Fruit fly (Drosophila melanogaster) whole organism, embryonic: ENCODE results near the gene Nep7.

Experiments used
- Ada2b ChIP-seq: fragments of 200-800 bp; sonication (Bioruptor generic); IDR thresholded peaks from 2 replicates; pipeline ENCODE4 v1.3.6; 2022; ENCODE audit warnings: missing biosample characterization, missing genetic modification characterization
- Bgb ChIP-seq: fragments of 200-800 bp; sonication (Bioruptor generic); IDR thresholded peaks from 2 replicates; pipeline ENCODE4 v1.3.6; 2022; ENCODE audit warnings: missing biosample characterization, missing genetic modification characterization; ENCODE audit not compliant: partially characterized antibody
- CG1024 ChIP-seq: fragments of 200-800 bp; sonication (Bioruptor generic); IDR thresholded peaks from 2 replicates; pipeline ENCODE4 v1.3.6; 2022; ENCODE audit warnings: missing biosample characterization, missing genetic modification characterization
- CG10274 ChIP-seq: fragments of 200-800 bp; sonication (Bioruptor generic); optimal IDR thresholded peaks from 3 replicates; lab custom pipeline; 2017; ENCODE audit warnings: missing biosample characterization, mild to moderate bottlenecking, missing genetic modification characterization
- CG10565 ChIP-seq: fragments of 200-800 bp; sonication (Bioruptor generic); optimal IDR thresholded peaks from 3 replicates; lab custom pipeline; 2016; ENCODE audit warnings: missing biosample characterization, mild to moderate bottlenecking, missing genetic modification characterization
- CG11504 ChIP-seq: fragments of 200-800 bp; sonication (Bioruptor generic); optimal IDR thresholded peaks from 3 replicates; lab custom pipeline; 2019; ENCODE audit warnings: missing biosample characterization, mild to moderate bottlenecking, missing genetic modification characterization, moderate library complexity
- CG13424 ChIP-seq: fragments of 200-800 bp; sonication (Bioruptor generic); optimal IDR thresholded peaks from 2 replicates; lab custom pipeline; 2019; ENCODE audit warnings: missing biosample characterization, mild to moderate bottlenecking, missing genetic modification characterization, moderate library complexity
- CG15514 ChIP-seq: fragments of 200-800 bp; sonication (Bioruptor generic); optimal IDR thresholded peaks from 3 replicates; lab custom pipeline; 2017; ENCODE audit warnings: missing biosample characterization, missing genetic modification characterization, mild to moderate bottlenecking, moderate library complexity, missing genetic modification reagents
- CG17359 ChIP-seq: fragments of 200-800 bp; sonication (Bioruptor generic); optimal IDR thresholded peaks from 3 replicates; lab custom pipeline; 2018; ENCODE audit warnings: missing biosample characterization, mild to moderate bottlenecking, missing genetic modification characterization, moderate library complexity
- CG30403 ChIP-seq: fragments of 200-800 bp; sonication (Bioruptor generic); optimal IDR thresholded peaks from 3 replicates; lab custom pipeline; 2016; ENCODE audit warnings: missing biosample characterization, missing genetic modification characterization
- CG3726 ChIP-seq: fragments of 200-800 bp; sonication (Bioruptor generic); IDR thresholded peaks from 3 replicates; pipeline ENCODE4, ENCODE4 v1.3.6; 2022; ENCODE audit warnings: missing biosample characterization, missing genetic modification characterization
- CG3847 ChIP-seq: fragments of 200-800 bp; sonication (Bioruptor generic); IDR thresholded peaks from 2 replicates; pipeline ENCODE4 v1.3.6; 2022; ENCODE audit warnings: missing biosample characterization, missing genetic modification characterization
- CG4854 ChIP-seq: fragments of 200-800 bp; sonication (Bioruptor generic); optimal IDR thresholded peaks from 2 replicates; lab custom pipeline; 2016; ENCODE audit warnings: missing biosample characterization, missing genetic modification characterization, inconsistent platforms
- CG6791 ChIP-seq: fragments of 200-800 bp; sonication (Bioruptor generic); IDR thresholded peaks from 3 replicates; pipeline ENCODE4 v1.3.6; 2022; ENCODE audit warnings: missing biosample characterization, missing genetic modification characterization; ENCODE audit not compliant: partially characterized antibody
- CG7987 ChIP-seq: fragments of 200-800 bp; sonication (Bioruptor generic); optimal IDR thresholded peaks from 2 replicates; lab custom pipeline; 2018; ENCODE audit warnings: missing biosample characterization, mild to moderate bottlenecking, missing genetic modification characterization, moderate library complexity
- CG8359 ChIP-seq: fragments of 200-800 bp; sonication (Bioruptor generic); optimal IDR thresholded peaks from 2 replicates; lab custom pipeline; 2017; ENCODE audit warnings: missing biosample characterization, mild to moderate bottlenecking, missing genetic modification characterization, borderline replicate concordance
- CG9932 ChIP-seq: fragments of 200-800 bp; sonication (Bioruptor generic); IDR thresholded peaks from 2 replicates; pipeline ENCODE4 v1.3.6; 2022; ENCODE audit warnings: missing biosample characterization, missing genetic modification characterization
- Dek ChIP-seq: fragments of 200-800 bp; sonication (Bioruptor generic); optimal IDR thresholded peaks from 3 replicates; lab custom pipeline; 2019; ENCODE audit warnings: missing biosample characterization, mild to moderate bottlenecking, missing genetic modification characterization, moderate library complexity
- Fer3 ChIP-seq: fragments of 200-800 bp; sonication (Bioruptor generic); optimal IDR thresholded peaks from 2 replicates; lab custom pipeline; 2018; ENCODE audit warnings: missing biosample characterization, mild to moderate bottlenecking, missing genetic modification characterization, moderate library complexity
- H2.0 ChIP-seq: fragments of 200-800 bp; sonication (Bioruptor generic); IDR thresholded peaks from 2 replicates; pipeline ENCODE4 v1.3.6; 2022; ENCODE audit warnings: missing biosample characterization, missing genetic modification characterization
- HmgD ChIP-seq: fragments of 200-800 bp; sonication (Bioruptor generic); optimal IDR thresholded peaks from 3 replicates; lab custom pipeline; 2016; ENCODE audit warnings: missing biosample characterization, missing genetic modification characterization
- Max ChIP-seq: fragments of 200-800 bp; sonication (Bioruptor generic); optimal IDR thresholded peaks from 2 replicates; lab custom pipeline; 2016; ENCODE audit warnings: missing biosample characterization, mild to moderate bottlenecking, missing genetic modification characterization
- Neu2 ChIP-seq: fragments of 200-800 bp; sonication (Bioruptor generic); optimal IDR thresholded peaks from 3 replicates; lab custom pipeline; 2016; ENCODE audit warnings: missing biosample characterization, missing genetic modification characterization, borderline replicate concordance
- Optix ChIP-seq: fragments of 200-800 bp; sonication (Bioruptor generic); IDR thresholded peaks from 3 replicates; pipeline ENCODE4 v1.3.6; 2022; ENCODE audit warnings: missing biosample characterization, missing genetic modification characterization
- Rx ChIP-seq: fragments of 200-800 bp; sonication (Bioruptor generic); IDR thresholded peaks from 2 replicates; pipeline ENCODE4 v1.3.6; 2022; ENCODE audit warnings: missing biosample characterization, missing genetic modification characterization
- Vsx1 ChIP-seq: fragments of 200-800 bp; sonication (Bioruptor generic); optimal IDR thresholded peaks from 2 replicates; lab custom pipeline; 2017; ENCODE audit warnings: missing biosample characterization, mild to moderate bottlenecking, missing genetic modification characterization, missing genetic modification reagents
- ci ChIP-seq: fragments of 200-800 bp; sonication (Bioruptor generic); IDR thresholded peaks from 3 replicates; pipeline ENCODE4 v1.3.6; 2022; ENCODE audit warnings: missing biosample characterization, missing genetic modification characterization
- crol ChIP-seq: fragments of 200-800 bp; sonication (Bioruptor generic); IDR thresholded peaks from 2 replicates; pipeline ENCODE4 v1.3.6; 2022; ENCODE audit warnings: missing biosample characterization, missing genetic modification characterization
- dan ChIP-seq: fragments of 200-800 bp; sonication (Bioruptor generic); IDR thresholded peaks from 2 replicates; pipeline ENCODE4 v1.3.6; 2022; ENCODE audit warnings: missing biosample characterization, missing genetic modification characterization
- fd102C ChIP-seq: fragments of 200-800 bp; sonication (Bioruptor generic); optimal IDR thresholded peaks from 2 replicates; lab custom pipeline; 2018; ENCODE audit warnings: missing biosample characterization, mild to moderate bottlenecking, missing genetic modification characterization, moderate library complexity
- ftz-f1 ChIP-seq: fragments of 200-800 bp; sonication (Bioruptor generic); optimal IDR thresholded peaks from 2 replicates; lab custom pipeline; 2016; ENCODE audit warnings: missing biosample characterization, missing genetic modification characterization
- gro ChIP-seq: fragments of 200-800 bp; sonication (Bioruptor generic); optimal IDR thresholded peaks from 2 replicates; lab custom pipeline; 2016; ENCODE audit warnings: missing biosample characterization, missing genetic modification characterization
- gsb-n ChIP-seq: fragments of 200-800 bp; sonication (Bioruptor generic); optimal IDR thresholded peaks from 3 replicates; lab custom pipeline; 2018; ENCODE audit warnings: missing biosample characterization, mild to moderate bottlenecking, missing genetic modification characterization
- ind ChIP-seq: fragments of 200-800 bp; sonication (Bioruptor generic); optimal IDR thresholded peaks from 3 replicates; lab custom pipeline; 2016; ENCODE audit warnings: missing biosample characterization, missing genetic modification characterization
- ken ChIP-seq: fragments of 200-800 bp; sonication (Bioruptor generic); IDR thresholded peaks from 3 replicates; pipeline ENCODE4 v1.3.6; 2022; ENCODE audit warnings: missing biosample characterization, missing genetic modification characterization
- knrl ChIP-seq: fragments of 200-800 bp; sonication (Bioruptor generic); IDR thresholded peaks from 3 replicates; pipeline ENCODE4 v1.3.6; 2022; ENCODE audit warnings: missing biosample characterization, missing genetic modification characterization; ENCODE audit not compliant: partially characterized antibody
- lab ChIP-seq: fragments of 200-800 bp; sonication (Bioruptor generic); optimal IDR thresholded peaks from 3 replicates; lab custom pipeline; 2017; ENCODE audit warnings: missing biosample characterization, missing genetic modification characterization, mild to moderate bottlenecking, moderate library complexity, missing genetic modification reagents
- lilli ChIP-seq: fragments of 200-800 bp; sonication (Bioruptor generic); optimal IDR thresholded peaks from 3 replicates; lab custom pipeline; 2016; ENCODE audit warnings: missing biosample characterization, missing genetic modification characterization
- luna ChIP-seq: fragments of 200-800 bp; sonication (Bioruptor generic); optimal IDR thresholded peaks from 2 replicates; lab custom pipeline; 2016; ENCODE audit warnings: missing biosample characterization, missing genetic modification characterization
- mld ChIP-seq: fragments of 200-800 bp; sonication (Bioruptor generic); IDR thresholded peaks from 3 replicates; pipeline ENCODE4 v1.3.6; 2022; ENCODE audit warnings: missing biosample characterization, missing genetic modification characterization; ENCODE audit not compliant: partially characterized antibody
- otp ChIP-seq: fragments of 200-800 bp; sonication (Bioruptor generic); IDR thresholded peaks from 3 replicates; pipeline ENCODE4, ENCODE4 v1.3.6; 2022; ENCODE audit warnings: missing biosample characterization, missing genetic modification characterization
- repo ChIP-seq: fragments of 200-800 bp; sonication (Bioruptor generic); optimal IDR thresholded peaks from 2 replicates; lab custom pipeline; 2016; ENCODE audit warnings: missing biosample characterization, missing genetic modification characterization
- sisA ChIP-seq: fragments of 200-800 bp; sonication (Bioruptor generic); IDR thresholded peaks from 2 replicates; pipeline ENCODE4 v1.3.6; 2022; ENCODE audit warnings: missing biosample characterization, missing genetic modification characterization
- slbo ChIP-seq: fragments of 200-800 bp; sonication (Bioruptor generic); IDR thresholded peaks from 2 replicates; pipeline ENCODE4 v1.3.6; 2022; ENCODE audit warnings: missing biosample characterization, missing genetic modification characterization
- tgo ChIP-seq: fragments of 200-800 bp; sonication (Bioruptor generic); IDR thresholded peaks from 3 replicates; pipeline ENCODE4 v1.3.6; 2022; ENCODE audit warnings: missing biosample characterization, missing genetic modification characterization
- trh ChIP-seq: fragments of 200-800 bp; sonication (Bioruptor generic); optimal IDR thresholded peaks from 2 replicates; lab custom pipeline; 2016; ENCODE audit warnings: missing biosample characterization, missing genetic modification characterization
- ttk ChIP-seq: fragments of 200-800 bp; sonication (Bioruptor generic); IDR thresholded peaks from 2 replicates; pipeline ENCODE4 v2.1.2; 2022; ENCODE audit warnings: missing biosample characterization, missing genetic modification characterization
- unc-4 ChIP-seq: fragments of 200-800 bp; sonication (Bioruptor generic); IDR thresholded peaks from 2 replicates; pipeline ENCODE4 v1.3.6; 2022; ENCODE audit warnings: missing biosample characterization, missing genetic modification characterization; ENCODE audit not compliant: partially characterized antibody
- vfl ChIP-seq: fragments of 200-800 bp; sonication (Bioruptor generic); optimal IDR thresholded peaks from 2 replicates; lab custom pipeline; 2016; ENCODE audit warnings: missing biosample characterization, missing genetic modification characterization
- zen ChIP-seq: fragments of 200-800 bp; sonication (Bioruptor generic); optimal IDR thresholded peaks from 3 replicates; lab custom pipeline; 2018; ENCODE audit warnings: missing biosample characterization, mild to moderate bottlenecking, missing genetic modification characterization, moderate library complexity

Gene Nep7

DNA sequence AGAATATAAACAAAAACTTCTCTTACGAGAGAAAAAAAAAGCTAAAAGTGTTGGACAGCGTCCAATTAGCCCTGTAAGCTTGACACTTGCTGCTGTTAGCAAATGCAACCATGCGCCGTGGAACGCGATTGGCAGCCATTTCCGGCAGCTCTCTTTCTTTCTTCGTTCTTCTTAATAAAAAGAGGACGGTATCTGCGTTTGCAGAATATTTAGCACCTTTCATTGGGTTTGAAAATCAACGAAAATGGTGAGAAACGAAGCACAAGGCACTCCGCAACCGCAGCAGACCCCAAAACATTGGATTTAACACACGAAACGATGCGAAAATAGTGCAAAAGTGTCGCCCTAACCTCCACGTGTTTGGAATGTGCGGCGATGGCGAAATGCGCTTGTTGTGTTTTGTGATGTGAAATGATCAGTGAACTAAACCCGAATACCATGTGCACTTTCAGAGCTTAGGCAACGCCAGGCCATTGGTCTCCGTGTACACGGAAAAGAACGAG is 32.0 kb upstream of the Nep7 start, which contains the start of gene RpL4 (continued):
- peak; percentile 85 for TF ChIP-seq Fer3
- peak; percentile 75 for TF ChIP-seq slbo (GFP tag; lab: Robert Waterston, UW)
- TF ChIP-seq zen (tag; lab: Kevin White, UChicago) = peak; percentile 45
- peak; percentile 53 for TF ChIP-seq ind
- TF ChIP-seq mld (GFP tag; lab: Robert Waterston, UW) = 0 out of 3 replicates have a peak, but pooled peaks have one; percentile 42
- no peak for TF ChIP-seq knrl
- no peak for TF ChIP-seq unc-4 (GFP tag; lab: Robert Waterston, UW)
- peak; percentile 60 for TF ChIP-seq CG30403 (GFP tag; lab: Kevin White, UChicago)
- TF ChIP-seq crol (GFP tag; lab: Robert Waterston, UW) = peak; percentile 38; the same call in 1 of the 2 replicates
- peak; percentile 69 for TF ChIP-seq gsb-n (tag; lab: Kevin White, UChicago)
- TF ChIP-seq CG17359 (tag; lab: Kevin White, UChicago) = peak; percentile 73
- peak; percentile 43 for TF ChIP-seq Bgb (GFP tag; lab: Robert Waterston, UW)
- TF ChIP-seq CG10274 = peak; percentile 81
- peak; percentile 75 for TF ChIP-seq Max (GFP tag; lab: Kevin White, UChicago)
- peak; percentile 71 for TF ChIP-seq repo (GFP tag; lab: Kevin White, UChicago)
- TF ChIP-seq dan = no peak
- peak; percentile 60 for TF ChIP-seq CG8359
- peak; percentile 79 for TF ChIP-seq luna (GFP tag; lab: Kevin White, UChicago)
- TF ChIP-seq Vsx1 (GFP tag; lab: Kevin White, UChicago) = peak; percentile 83
- peak; percentile 65 for TF ChIP-seq CG9932 (GFP tag; lab: Robert Waterston, UW)
- peak; percentile 84 for TF ChIP-seq fd102C (GFP tag; lab: Kevin White, UChicago)
- peak; percentile 67 for TF ChIP-seq tgo (GFP tag; lab: Robert Waterston, UW)
- peak; percentile 83 for TF ChIP-seq CG1024 (GFP tag; lab: Robert Waterston, UW)
- peak; percentile 77 for TF ChIP-seq Rx (GFP tag; lab: Robert Waterston, UW)
- no peak for TF ChIP-seq CG6791 (GFP tag; lab: Robert Waterston, UW)
- peak; percentile 70; the same call in 1 of the 2 replicates for TF ChIP-seq ttk (GFP tag; lab: Robert Waterston, UW)
- peak; percentile 82 for TF ChIP-seq gro (GFP tag; lab: Kevin White, UChicago)
- TF ChIP-seq CG3726 = peak; percentile 52
- TF ChIP-seq CG3847 (GFP tag; lab: Robert Waterston, UW) = peak; percentile 80
- no peak for TF ChIP-seq vfl
- no peak for TF ChIP-seq CG10565 (GFP tag; lab: Kevin White, UChicago)
- TF ChIP-seq lab (GFP tag; lab: Kevin White, UChicago) = peak; percentile 93
- peak; percentile 71 for TF ChIP-seq CG11504 (tag; lab: Kevin White, UChicago)
- TF ChIP-seq HmgD = peak; percentile 42
- TF ChIP-seq sisA = 0 out of 2 replicates have a peak, but pooled peaks have one; percentile 11
- TF ChIP-seq Dek = peak; percentile 53
- peak; percentile 83 for TF ChIP-seq H2.0 (GFP tag; lab: Robert Waterston, UW)
- peak; percentile 76 for TF ChIP-seq lilli (GFP tag; lab: Kevin White, UChicago)
- peak; percentile 95 for TF ChIP-seq CG7987 (GFP tag; lab: Kevin White, UChicago)
- TF ChIP-seq trh (GFP tag; lab: Kevin White, UChicago) = peak; percentile 84
- TF ChIP-seq CG4854 (GFP tag; lab: Kevin White, UChicago) = peak; percentile 78
- peak; percentile 93 for TF ChIP-seq otp (GFP tag; lab: Robert Waterston, UW)
- no peak for TF ChIP-seq ftz-f1 (GFP tag; lab: Kevin White, UChicago)
- peak; percentile 60 for TF ChIP-seq CG13424 (tag; lab: Kevin White, UChicago)
- peak; percentile 83 for TF ChIP-seq CG15514 (GFP tag; lab: Kevin White, UChicago)
- no peak for TF ChIP-seq Optix (GFP tag; lab: Robert Waterston, UW)
- TF ChIP-seq Ada2b (GFP tag; lab: Robert Waterston, UW) = peak; percentile 56; the same call in 1 of the 2 replicates
- TF ChIP-seq Neu2 = no peak
- TF ChIP-seq ken (GFP tag; lab: Robert Waterston, UW) = peak; percentile 83
- TF ChIP-seq ci (GFP tag; lab: Robert Waterston, UW) = peak; percentile 97
